Worm (Caenorhabditis elegans) whole organism, late embryonic: Measurements from ENCODE around the gene ncl-1.

Experiments
- F13H6.1 ChIP-seq: sonication (generic microtip); optimal IDR thresholded peaks from 2 replicates; lab custom pipeline; 2016; ENCODE audit warnings: missing genetic modification characterization, missing compliant biosample characterization
- K09A11.1 ChIP-seq: sonication (generic microtip); optimal IDR thresholded peaks from 2 replicates; lab custom pipeline; 2017; ENCODE audit warnings: antibody characterized with exemption, mild to moderate bottlenecking, missing genetic modification characterization, missing compliant biosample characterization; ENCODE audit not compliant: insufficient read depth
- T23F11.4 ChIP-seq: fragments of 200-800 bp; sonication (Bioruptor generic); optimal IDR thresholded peaks from 2 replicates; lab custom pipeline; 2018; ENCODE audit warnings: mild to moderate bottlenecking, missing genetic modification characterization, missing compliant biosample characterization
- ahr-1 ChIP-seq: sonication (generic microtip); optimal IDR thresholded peaks from 2 replicates; lab custom pipeline; 2016; ENCODE audit warnings: missing genetic modification characterization, missing compliant biosample characterization
- ama-1 ChIP-seq: fragments of 150-350 bp; optimal IDR thresholded peaks from 2 replicates; lab custom pipeline; 2014
- ceh-14 ChIP-seq: sonication (generic microtip); optimal IDR thresholded peaks from 2 replicates; lab custom pipeline; 2016; ENCODE audit warnings: missing genotype, missing genetic modification characterization, missing compliant biosample characterization
- ceh-18 ChIP-seq: sonication (generic microtip); optimal IDR thresholded peaks from 2 replicates; lab custom pipeline; 2016; ENCODE audit warnings: missing genetic modification characterization, missing compliant biosample characterization
- ceh-19 ChIP-seq: fragments of 200-800 bp; sonication (Bioruptor generic); optimal IDR thresholded peaks from 2 replicates; lab custom pipeline; 2018; ENCODE audit warnings: mild to moderate bottlenecking, missing genetic modification characterization, missing compliant biosample characterization
- ceh-24 ChIP-seq: sonication (generic microtip); optimal IDR thresholded peaks from 2 replicates; lab custom pipeline; 2016; ENCODE audit warnings: mild to moderate bottlenecking, missing genetic modification characterization, missing compliant biosample characterization
- ceh-31 ChIP-seq: sonication (generic microtip); optimal IDR thresholded peaks from 2 replicates; lab custom pipeline; 2016; ENCODE audit warnings: missing genetic modification characterization, missing compliant biosample characterization
- ceh-34 ChIP-seq: sonication (generic microtip); optimal IDR thresholded peaks from 2 replicates; lab custom pipeline; 2016; ENCODE audit warnings: mild to moderate bottlenecking, missing genetic modification characterization, missing compliant biosample characterization
- ceh-45 ChIP-seq: fragments of 200-800 bp; sonication (Bioruptor generic); IDR thresholded peaks from 2 replicates; pipeline ENCODE4 v1.3.6; 2022; ENCODE audit warnings: missing genetic modification reagents, missing genetic modification characterization, missing compliant biosample characterization
- ceh-48 ChIP-seq: sonication (generic microtip); optimal IDR thresholded peaks from 2 replicates; lab custom pipeline; 2016; ENCODE audit warnings: missing genetic modification characterization, inconsistent platforms, missing compliant biosample characterization
- ceh-9 ChIP-seq: sonication (generic microtip); optimal IDR thresholded peaks from 2 replicates; lab custom pipeline; 2016; ENCODE audit warnings: mild to moderate bottlenecking, missing genetic modification characterization, inconsistent platforms, missing compliant biosample characterization
- che-1 ChIP-seq: sonication (generic microtip); optimal IDR thresholded peaks from 2 replicates; lab custom pipeline; 2016; ENCODE audit warnings: mild to moderate bottlenecking, missing genetic modification characterization, missing compliant biosample characterization
- dmd-4 ChIP-seq: sonication (generic microtip); optimal IDR thresholded peaks from 2 replicates; lab custom pipeline; 2016; ENCODE audit warnings: borderline replicate concordance, missing genetic modification characterization, missing compliant biosample characterization
- dve-1 ChIP-seq: sonication (generic microtip); optimal IDR thresholded peaks from 2 replicates; lab custom pipeline; 2017; ENCODE audit warnings: antibody characterized with exemption, mild to moderate bottlenecking, missing genetic modification characterization, missing compliant biosample characterization
- ets-4 ChIP-seq: sonication (generic microtip); optimal IDR thresholded peaks from 2 replicates; lab custom pipeline; 2016; ENCODE audit warnings: missing genetic modification characterization, missing compliant biosample characterization
- eyg-1 ChIP-seq: sonication (generic microtip); optimal IDR thresholded peaks from 2 replicates; lab custom pipeline; 2016; ENCODE audit warnings: missing genotype, missing genetic modification characterization, missing compliant biosample characterization
- fkh-10 ChIP-seq: fragments of 150-350 bp; optimal IDR thresholded peaks from 2 replicates; lab custom pipeline; 2014; ENCODE audit warnings: missing biosample characterization, missing genetic modification reagents, missing genetic modification characterization
- gmeb-2 ChIP-seq: sonication (generic microtip); optimal IDR thresholded peaks from 2 replicates; lab custom pipeline; 2016; ENCODE audit warnings: missing genetic modification characterization, inconsistent platforms, missing compliant biosample characterization
- hlh-15 ChIP-seq: sonication (generic microtip); optimal IDR thresholded peaks from 2 replicates; lab custom pipeline; 2016; ENCODE audit warnings: missing genetic modification characterization, missing compliant biosample characterization
- hlh-6 ChIP-seq: sonication (generic microtip); optimal IDR thresholded peaks from 2 replicates; lab custom pipeline; 2016; ENCODE audit warnings: missing genotype, missing genetic modification characterization, missing compliant biosample characterization
- nfya-1 ChIP-seq: sonication (generic microtip); optimal IDR thresholded peaks from 2 replicates; lab custom pipeline; 2017; ENCODE audit warnings: missing genetic modification characterization, mild to moderate bottlenecking, missing compliant biosample characterization, antibody characterized with exemption, moderate library complexity
- npax-4 ChIP-seq: sonication (generic microtip); optimal IDR thresholded peaks from 2 replicates; lab custom pipeline; 2016; ENCODE audit warnings: missing genetic modification characterization, missing compliant biosample characterization
- pag-3 ChIP-seq: sonication (generic microtip); optimal IDR thresholded peaks from 2 replicates; lab custom pipeline; 2016; ENCODE audit warnings: missing compliant biosample characterization, missing genetic modification characterization, borderline replicate concordance
- pat-9 ChIP-seq: fragments of 200-800 bp; sonication (Bioruptor generic); optimal IDR thresholded peaks from 2 replicates; lab custom pipeline; 2018; ENCODE audit warnings: mild to moderate bottlenecking, missing genetic modification characterization, moderate library complexity, missing compliant biosample characterization
- pax-1 ChIP-seq: fragments of 150-350 bp; optimal IDR thresholded peaks from 2 replicates; lab custom pipeline; 2014; ENCODE audit warnings: missing biosample characterization, missing genetic modification characterization
- rnt-1 ChIP-seq: sonication (generic microtip); optimal IDR thresholded peaks from 2 replicates; lab custom pipeline; 2016; ENCODE audit warnings: missing genetic modification characterization, missing compliant biosample characterization
- sdc-2 ChIP-seq: sonication (generic microtip); optimal IDR thresholded peaks from 2 replicates; lab custom pipeline; 2016; ENCODE audit warnings: missing genotype, missing genetic modification characterization, missing compliant biosample characterization
- sox-4 ChIP-seq: sonication (generic microtip); optimal IDR thresholded peaks from 2 replicates; lab custom pipeline; 2017; ENCODE audit warnings: mild to moderate bottlenecking, missing genetic modification characterization, inconsistent platforms, missing compliant biosample characterization
- unc-3 ChIP-seq, 2 experiments: fragments of 200-800 bp in 1 of 2; sonication (Bioruptor generic) in 1 of 2; sonication (generic microtip) in 1 of 2; conservative IDR thresholded peaks in 1 of 2; optimal IDR thresholded peaks in 1 of 2; 2 replicates each; pipeline versions ENCODE4 v1.3.6 to Lab custom; 2016 to 2022; ENCODE audit warnings: missing compliant biosample characterization in 2 of 2, missing genetic modification characterization in 2 of 2, missing genetic modification reagents in 1 of 2
- unc-42 ChIP-seq: sonication (generic microtip); optimal IDR thresholded peaks from 2 replicates; lab custom pipeline; 2016; ENCODE audit warnings: missing genotype, missing genetic modification characterization, missing compliant biosample characterization

Gene ncl-1

DNA sequence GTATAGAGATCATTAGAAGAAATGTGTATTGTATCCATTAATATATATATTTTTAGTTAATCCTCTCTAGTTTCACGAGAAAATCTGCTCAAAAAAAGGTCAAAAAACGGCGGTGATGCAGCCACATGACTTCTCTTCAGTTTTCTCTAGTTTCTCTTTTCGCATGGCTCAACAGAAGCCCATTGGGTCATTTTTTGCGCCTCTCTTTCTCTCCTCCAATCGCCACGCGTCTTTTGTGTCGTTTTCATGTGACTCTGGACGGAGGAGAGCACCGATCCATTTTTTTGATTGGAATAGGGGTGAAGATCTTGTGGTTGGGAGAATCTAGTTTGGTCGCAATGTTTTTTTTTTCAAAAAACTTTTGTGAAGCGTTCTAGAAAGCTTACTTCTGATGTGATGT lies 1.3 kb downstream of the ncl-1 start:
- TF ChIP-seq pat-9 (tag; lab: Kevin White, UChicago) (no peak), nfya-1 (tag; lab: Kevin White, UChicago) (peak; percentile 74), sox-4 (no peak)

DNA sequence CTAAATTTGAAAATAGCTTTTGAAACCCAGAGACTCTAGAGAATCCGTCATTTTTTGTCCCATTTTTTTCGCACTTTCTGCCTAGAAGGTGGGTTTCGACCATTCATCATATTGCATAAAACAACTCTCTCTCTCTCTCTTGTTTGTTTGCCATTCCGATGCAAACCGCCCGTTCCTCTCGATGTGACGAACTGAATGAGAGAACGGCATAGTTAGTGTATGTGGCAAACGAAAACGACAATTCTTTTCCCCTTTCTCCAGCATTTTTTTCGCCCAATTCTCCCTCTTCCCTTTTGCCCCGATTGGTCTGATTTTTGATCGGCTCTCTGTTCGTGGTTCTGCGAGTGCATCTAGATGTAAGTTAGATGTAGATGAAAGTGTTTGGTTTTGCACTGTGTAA lies 2.0 kb downstream of the ncl-1 start:
- TF ChIP-seq npax-4 (tag; lab: Kevin White, UChicago), result no peak
- TF ChIP-seq F13H6.1 (tag; lab: Kevin White, UChicago), result no peak

DNA sequence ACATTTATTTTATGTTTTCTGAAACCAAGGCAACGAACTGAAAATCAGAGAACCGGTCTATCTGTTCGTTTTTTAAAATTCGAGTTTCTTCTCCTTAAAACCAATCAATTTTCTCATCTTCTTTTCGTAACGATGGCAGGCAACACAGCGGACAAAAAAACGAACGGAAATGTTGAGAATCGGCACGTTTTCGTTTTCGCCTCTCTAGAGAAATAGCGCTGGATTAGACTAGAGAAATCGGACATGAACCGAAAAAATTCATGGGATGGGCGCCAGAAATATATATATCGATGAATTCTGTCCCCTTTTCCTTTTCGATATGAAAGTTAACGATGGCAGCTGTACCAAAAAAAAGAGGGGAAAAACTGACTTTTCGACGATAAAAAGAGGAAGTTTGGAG lies 2.9 kb downstream of the ncl-1 start:
- TF ChIP-seq ceh-18 (tag; lab: Kevin White, UChicago), result no peak

DNA sequence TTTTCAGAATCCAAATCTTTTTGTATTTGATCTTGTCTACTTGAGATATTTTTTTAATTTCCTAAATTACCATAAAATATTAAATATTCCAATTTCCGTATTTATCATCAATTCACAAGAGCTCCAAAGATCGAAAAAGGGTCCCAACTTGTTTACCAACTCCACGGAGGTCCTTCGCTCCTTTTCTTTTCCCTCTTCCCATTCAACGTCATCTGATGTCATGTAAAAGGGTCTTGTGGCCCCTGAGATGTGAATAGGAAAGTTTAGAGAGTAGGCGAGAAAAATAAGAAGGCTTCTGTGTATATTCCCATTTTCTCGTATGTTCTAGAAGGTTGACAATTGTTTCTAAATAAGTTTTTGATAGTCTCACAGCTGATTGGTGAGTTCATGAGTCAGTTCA lies 3.5 kb downstream of the ncl-1 start:
- TF ChIP-seq sdc-2 (tag; lab: Kevin White, UChicago) (no peak), unc-3 (GFP tag; conservative IDR thresholded peaks at IDR 0.05; lab: Robert Waterston, UW) (no peak), unc-3 (tag; optimal IDR thresholded peaks at IDR 0.05; lab: Kevin White, UChicago) (no peak), dve-1 (tag; lab: Kevin White, UChicago) (no peak), nfya-1 (tag; lab: Kevin White, UChicago) (no peak), T23F11.4 (GFP tag; lab: Kevin White, UChicago) (no peak), ets-4 (tag; lab: Kevin White, UChicago) (no peak), hlh-6 (tag; lab: Kevin White, UChicago) (no peak), che-1 (no peak), ahr-1 (tag; lab: Kevin White, UChicago) (no peak), fkh-10 (GFP tag; lab: Kevin White, UChicago) (no peak), pag-3 (tag; lab: Kevin White, UChicago) (no peak), ama-1 (lab: Kevin White, UChicago) (no peak), dmd-4 (no peak), hlh-15 (tag; lab: Kevin White, UChicago) (no peak), rnt-1 (no peak), gmeb-2 (tag; lab: Kevin White, UChicago) (no peak), eyg-1 (no peak), ceh-45 (GFP tag; lab: Robert Waterston, UW) (no peak)

DNA sequence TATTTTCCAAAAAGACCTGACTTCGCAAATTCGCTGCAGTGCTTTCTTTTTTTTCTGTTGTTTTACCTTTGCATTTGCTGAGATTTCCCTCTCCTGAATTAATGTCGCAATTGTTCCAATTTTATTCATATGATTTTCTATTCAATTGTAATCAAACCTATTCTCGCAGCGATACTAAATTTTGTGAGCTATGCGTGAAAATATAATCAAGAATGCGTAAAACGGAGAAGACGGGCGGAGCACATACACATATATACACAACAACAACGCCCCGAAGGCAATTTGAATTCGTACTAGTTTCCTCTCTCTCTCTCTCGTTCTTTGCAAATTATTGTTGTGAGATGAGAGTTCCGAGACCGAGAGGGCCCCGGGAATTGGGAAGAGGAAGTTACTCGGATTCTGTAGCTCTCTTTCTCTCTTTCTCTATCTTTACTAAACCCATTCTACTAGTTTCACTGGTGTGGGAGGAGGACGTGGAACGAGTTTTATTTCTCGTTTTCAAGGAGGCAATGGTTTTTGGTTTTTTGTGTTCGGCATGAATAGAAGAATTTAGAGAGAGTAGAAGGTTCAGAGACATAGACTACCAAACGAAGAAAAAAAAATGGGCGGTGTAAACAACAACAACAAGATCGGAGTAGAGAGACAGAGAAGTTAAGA lies 4.0 kb downstream of the ncl-1 start:
- TF ChIP-seq pax-1 (tag; lab: Kevin White, UChicago) (no peak), fkh-10 (GFP tag; lab: Kevin White, UChicago) (peak; percentile 9), K09A11.1 (no peak), unc-42 (tag; lab: Kevin White, UChicago) (peak; percentile 98), unc-3 (GFP tag; conservative IDR thresholded peaks at IDR 0.05; lab: Robert Waterston, UW) (no peak), unc-3 (tag; optimal IDR thresholded peaks at IDR 0.05; lab: Kevin White, UChicago) (peak; percentile 1), ceh-14 (tag; lab: Kevin White, UChicago) (peak; percentile 19), ceh-31 (peak; percentile 71), ceh-9 (no peak), ceh-48 (tag; lab: Kevin White, UChicago) (peak; percentile 5)

DNA sequence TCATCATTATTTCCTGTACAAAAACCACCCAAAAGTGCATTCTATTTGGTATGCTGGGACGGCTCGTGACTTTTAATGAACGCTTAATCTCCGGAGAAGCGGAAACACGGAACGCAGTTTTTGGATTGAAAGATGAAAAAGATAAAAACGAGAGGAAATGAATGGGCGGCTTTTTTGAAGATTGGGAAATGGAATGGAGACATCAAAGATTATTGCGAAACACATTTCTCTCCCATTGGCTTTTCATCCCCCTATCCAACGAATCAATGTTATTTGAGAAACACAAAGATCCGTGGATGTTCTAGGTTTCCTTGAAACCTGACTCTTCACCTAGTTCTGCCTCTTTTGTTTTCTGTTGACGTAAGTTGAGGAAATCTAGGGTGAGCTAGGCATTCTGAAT lies 4.9 kb downstream of the ncl-1 start:
- TF ChIP-seq K09A11.1 (no peak), dve-1 (tag; lab: Kevin White, UChicago) (no peak), ceh-34 (peak; percentile 50), T23F11.4 (GFP tag; lab: Kevin White, UChicago) (no peak), ceh-24 (tag; lab: Kevin White, UChicago) (no peak), npax-4 (tag; lab: Kevin White, UChicago) (no peak), ceh-19 (GFP tag; lab: Kevin White, UChicago) (peak; percentile 31), unc-42 (tag; lab: Kevin White, UChicago) (peak; percentile 25)
